Worm (Caenorhabditis elegans) whole organism, L1 larva: ENCODE data around the gene C25H3.7.

Source experiments
- C16A3.4 ChIP-seq: fragments of 150-350 bp; optimal IDR thresholded peaks from 2 replicates; lab custom pipeline; 2014; ENCODE audit warnings: missing biosample characterization, missing genetic modification characterization
- C34B4.2 ChIP-seq: sonication (generic microtip); optimal IDR thresholded peaks from 2 replicates; lab custom pipeline; 2017; ENCODE audit warnings: mild to moderate bottlenecking, missing genetic modification characterization, missing compliant biosample characterization
- F16B12.6 ChIP-seq: fragments of 150-350 bp; optimal IDR thresholded peaks from 2 replicates; lab custom pipeline; 2014; ENCODE audit warnings: missing biosample characterization, missing genetic modification characterization
- aly-2 ChIP-seq: fragments of 150-350 bp; optimal IDR thresholded peaks from 2 replicates; lab custom pipeline; 2014; ENCODE audit warnings: missing biosample characterization, missing genetic modification characterization
- ama-1 ChIP-seq: fragments of 150-350 bp; optimal IDR thresholded peaks from 2 replicates; lab custom pipeline; 2014
- blmp-1 ChIP-seq: fragments of 150-350 bp; optimal IDR thresholded peaks from 2 replicates; lab custom pipeline; 2014; ENCODE audit warnings: missing biosample characterization, missing genetic modification characterization
- ceh-63 ChIP-seq: fragments of 200-800 bp; sonication (Bioruptor generic); optimal IDR thresholded peaks from 2 replicates; lab custom pipeline; 2018; ENCODE audit warnings: mild to moderate bottlenecking, missing genetic modification characterization, missing compliant biosample characterization
- ceh-90 ChIP-seq: sonication (generic microtip); optimal IDR thresholded peaks from 2 replicates; lab custom pipeline; 2016; ENCODE audit warnings: missing genetic modification characterization, missing compliant biosample characterization
- dpl-1 ChIP-seq, 3 experiments: fragments of 150-350 bp in 2 of 3; sonication (generic microtip) in 1 of 3; optimal IDR thresholded peaks; 2 replicates each; lab custom pipeline; 2014 to 2017; ENCODE audit warnings: missing biosample characterization in 3 of 3, missing genetic modification characterization in 3 of 3, missing genetic modification reagents in 3 of 3
- efl-1 ChIP-seq, 4 experiments: fragments of 150-350 bp; optimal IDR thresholded peaks in 3 of 4; peaks in 1 of 4; 1 replicate in 1 of 4; 2 replicates in 3 of 4; lab custom pipeline; 2014; ENCODE audit warnings: missing biosample characterization in 2 of 4, missing genetic modification characterization in 2 of 4, missing genetic modification reagents in 2 of 4
- efl-3 ChIP-seq: fragments of 200-800 bp; sonication (Bioruptor generic); optimal IDR thresholded peaks from 2 replicates; lab custom pipeline; 2018; ENCODE audit warnings: mild to moderate bottlenecking, missing genetic modification characterization, missing compliant biosample characterization
- egl-27 ChIP-seq, 2 experiments: fragments of 150-350 bp in 1 of 2; sonication (generic microtip); optimal IDR thresholded peaks; 3 replicates each; lab custom pipeline; 2017 to 2018; ENCODE audit warnings: missing biosample characterization in 2 of 2, missing genetic modification characterization in 2 of 2, missing genetic modification reagents in 2 of 2
- elt-2 ChIP-seq: sonication (generic microtip); optimal IDR thresholded peaks from 2 replicates; lab custom pipeline; 2016; ENCODE audit warnings: missing genetic modification characterization, mild to moderate bottlenecking, inconsistent platforms, missing compliant biosample characterization, missing genetic modification reagents
- elt-3 ChIP-seq, 6 experiments: fragments of 150-350 bp in 1 of 6; sonication (generic microtip); optimal IDR thresholded peaks; 2 replicates each; lab custom pipeline; 2017 to 2018; ENCODE audit warnings: missing biosample characterization in 6 of 6, missing genetic modification characterization in 6 of 6, inconsistent platforms in 1 of 6
- fkh-8 ChIP-seq: sonication (generic microtip); optimal IDR thresholded peaks from 2 replicates; lab custom pipeline; 2016; ENCODE audit warnings: mild to moderate bottlenecking, missing genetic modification characterization, missing compliant biosample characterization
- fos-1 ChIP-seq: fragments of 150-350 bp; optimal IDR thresholded peaks from 2 replicates; lab custom pipeline; 2014; ENCODE audit warnings: missing biosample characterization, missing genetic modification characterization
- grh-1 ChIP-seq: fragments of 200-800 bp; sonication (Bioruptor generic); IDR thresholded peaks from 2 replicates; pipeline ENCODE4 v1.3.6; 2022; ENCODE audit warnings: missing genetic modification reagents, missing genetic modification characterization, missing compliant biosample characterization
- isw-1 ChIP-seq: fragments of 200-800 bp; sonication (Bioruptor generic); IDR thresholded peaks from 2 replicates; pipeline ENCODE4 v1.3.6; 2022; ENCODE audit warnings: missing genetic modification characterization, missing compliant biosample characterization
- lin-13 ChIP-seq: fragments of 150-350 bp; optimal IDR thresholded peaks from 2 replicates; lab custom pipeline; 2014; ENCODE audit warnings: missing biosample characterization, missing genetic modification reagents, missing genetic modification characterization
- lin-14 ChIP-seq: fragments of 200-800 bp; sonication (Bioruptor generic); optimal IDR thresholded peaks from 2 replicates; lab custom pipeline; 2018; ENCODE audit warnings: mild to moderate bottlenecking, missing genetic modification characterization, moderate library complexity, missing compliant biosample characterization
- lin-15B ChIP-seq: fragments of 150-350 bp; sonication (generic microtip); optimal IDR thresholded peaks from 3 replicates; lab custom pipeline; 2014; ENCODE audit warnings: missing biosample characterization, missing genetic modification characterization
- lin-35 ChIP-seq, 2 experiments: fragments of 150-350 bp; optimal IDR thresholded peaks; 2 replicates each; lab custom pipeline; 2014; ENCODE audit warnings: missing biosample characterization in 2 of 2, missing genetic modification characterization in 2 of 2, missing genetic modification reagents in 2 of 2
- lir-3 ChIP-seq: sonication (generic microtip); optimal IDR thresholded peaks from 2 replicates; lab custom pipeline; 2016; ENCODE audit warnings: mild to moderate bottlenecking, missing genetic modification characterization, moderate library complexity, missing compliant biosample characterization; ENCODE audit not compliant: poor library complexity
- mdl-1 ChIP-seq, 2 experiments: fragments of 150-350 bp; optimal IDR thresholded peaks; 2 replicates each; lab custom pipeline; 2014 to 2017; ENCODE audit warnings: missing biosample characterization in 2 of 2, missing genetic modification characterization in 2 of 2, inconsistent platforms in 1 of 2
- mef-2 ChIP-seq: fragments of 150-350 bp; optimal IDR thresholded peaks from 2 replicates; lab custom pipeline; 2014; ENCODE audit warnings: missing biosample characterization, missing genetic modification characterization
- mep-1 ChIP-seq: fragments of 150-350 bp; optimal IDR thresholded peaks from 2 replicates; lab custom pipeline; 2014; ENCODE audit warnings: missing biosample characterization, missing genetic modification characterization
- nhr-12 ChIP-seq: sonication (generic microtip); optimal IDR thresholded peaks from 2 replicates; lab custom pipeline; 2017; ENCODE audit warnings: missing biosample characterization, missing genetic modification characterization
- nhr-20 ChIP-seq: sonication (generic microtip); optimal IDR thresholded peaks from 2 replicates; lab custom pipeline; 2016; ENCODE audit warnings: mild to moderate bottlenecking, missing genetic modification characterization, missing compliant biosample characterization
- nhr-28 ChIP-seq: fragments of 150-350 bp; optimal IDR thresholded peaks from 2 replicates; lab custom pipeline; 2014; ENCODE audit warnings: missing biosample characterization, missing genetic modification characterization
- nhr-47 ChIP-seq: sonication (generic microtip); optimal IDR thresholded peaks from 2 replicates; lab custom pipeline; 2016; ENCODE audit warnings: mild to moderate bottlenecking, missing genetic modification characterization, moderate library complexity, missing compliant biosample characterization
- nhr-71 ChIP-seq: sonication (generic microtip); optimal IDR thresholded peaks from 2 replicates; lab custom pipeline; 2016; ENCODE audit warnings: mild to moderate bottlenecking, missing genetic modification characterization, moderate library complexity, missing compliant biosample characterization
- nhr-77 ChIP-seq: fragments of 150-350 bp; optimal IDR thresholded peaks from 2 replicates; lab custom pipeline; 2014; ENCODE audit warnings: missing biosample characterization, missing genetic modification characterization
- nhr-90 ChIP-seq: sonication (generic microtip); optimal IDR thresholded peaks from 2 replicates; lab custom pipeline; 2016; ENCODE audit warnings: mild to moderate bottlenecking, missing genetic modification characterization, missing compliant biosample characterization; ENCODE audit not compliant: poor library complexity
- snpc-4 ChIP-seq: fragments of 150-350 bp; optimal IDR thresholded peaks from 2 replicates; lab custom pipeline; 2014; ENCODE audit warnings: missing biosample characterization, missing genetic modification characterization
- snu-23 ChIP-seq: sonication (generic microtip); optimal IDR thresholded peaks from 2 replicates; lab custom pipeline; 2016; ENCODE audit warnings: missing genetic modification characterization, missing compliant biosample characterization
- sptf-1 ChIP-seq: fragments of 150-350 bp; optimal IDR thresholded peaks from 2 replicates; lab custom pipeline; 2014; ENCODE audit warnings: missing biosample characterization, missing genetic modification characterization
- swsn-7 ChIP-seq: sonication (generic microtip); optimal IDR thresholded peaks from 2 replicates; lab custom pipeline; 2016; ENCODE audit warnings: missing genetic modification characterization, missing compliant biosample characterization
- unc-130 ChIP-seq: fragments of 150-350 bp; optimal IDR thresholded peaks from 2 replicates; lab custom pipeline; 2017; ENCODE audit warnings: missing biosample characterization, missing genetic modification characterization, inconsistent platforms
- unc-30 ChIP-seq: sonication (generic microtip); optimal IDR thresholded peaks from 2 replicates; lab custom pipeline; 2017; ENCODE audit warnings: missing biosample characterization, missing genetic modification characterization
- unc-86 ChIP-seq: sonication (generic microtip); optimal IDR thresholded peaks from 2 replicates; lab custom pipeline; 2016; ENCODE audit warnings: missing genetic modification characterization, missing compliant biosample characterization
- xbp-1 ChIP-seq: sonication (generic microtip); optimal IDR thresholded peaks from 2 replicates; lab custom pipeline; 2016; ENCODE audit warnings: missing genetic modification characterization, missing compliant biosample characterization
- zag-1 ChIP-seq: fragments of 150-350 bp; optimal IDR thresholded peaks from 2 replicates; lab custom pipeline; 2014; ENCODE audit warnings: missing biosample characterization, missing genetic modification characterization
- ztf-11 ChIP-seq, 2 experiments: sonication (generic microtip); optimal IDR thresholded peaks; 2 replicates each; lab custom pipeline; 2016 to 2017; ENCODE audit warnings: missing genetic modification characterization in 2 of 2, missing biosample characterization in 1 of 2, missing compliant biosample characterization in 1 of 2
- ztf-4 ChIP-seq: fragments of 150-350 bp; optimal IDR thresholded peaks from 2 replicates; lab custom pipeline; 2014; ENCODE audit warnings: missing biosample characterization, missing genetic modification characterization

Gene C25H3.7

ce11 chrII:5668830-5669229 lies at the start of gene C25H3.7:
TSS of gene C25H3.7 (minus strand) at chrII:5668930.
- no peak for TF ChIP-seq efl-3 (GFP tag; lab: Kevin White, UChicago)
- no peak for TF ChIP-seq aly-2 (tag; lab: Kevin White, UChicago)
- TF ChIP-seq ama-1 (lab: Kevin White, UChicago), result no peak
- no peak for TF ChIP-seq nhr-20

ce11 chrII:5717831-5718230 lies 49.1 kb upstream of the C25H3.7 start, which contains the start of gene zipt-3:
TSS of gene zipt-3 (plus strand) at chrII:5718131.
- TF ChIP-seq lin-14 (GFP tag; lab: Kevin White, UChicago) (no peak), elt-2 (tag; lab: Kevin White, UChicago) (no peak), mef-2 (tag; lab: Kevin White, UChicago) (no peak), swsn-7 (tag; lab: Kevin White, UChicago) (no peak), ceh-90 (tag; lab: Kevin White, UChicago) (no peak), efl-3 (GFP tag; lab: Kevin White, UChicago) (no peak), mep-1 (tag; lab: Kevin White, UChicago) (no peak), ztf-4 (no peak), zag-1 (tag; lab: Kevin White, UChicago) (no peak), fos-1 (tag; lab: Kevin White, UChicago) (no peak), C16A3.4 (tag; lab: Kevin White, UChicago) (no peak), nhr-12 (tag; lab: Kevin White, UChicago) (no peak), C34B4.2 (tag; lab: Kevin White, UChicago) (no peak), sptf-1 (tag; lab: Kevin White, UChicago) (no peak)

- TF ChIP-seq unc-30 (no peak), efl-1 (optimal IDR thresholded peaks at IDR 0.05; lab: Kevin White, UChicago) (no peak), efl-1 (GFP tag; optimal IDR thresholded peaks at IDR 0.05 in 1 of 2; lab: Kevin White, UChicago) (peak in 1 of 2 experiments; percentile 7), dpl-1 (GFP tag; optimal IDR thresholded peaks at IDR 0.05; lab: Kevin White, UChicago) (peak in 1 of 3 experiments; percentile 14)
These were observed 47.1 kb upstream of the C25H3.7 start, which contains the start of the genes C18A3.10 and C18A3.3 for ce11 chrII:5715745-5716357. TSS of gene C18A3.10 (minus strand) at chrII:5715845. TSS of gene C18A3.3 (plus strand) at chrII:5716307.

ce11 chrII:5714807-5715206 lies 46.1 kb upstream of the C25H3.7 start, which contains the start of the genes tiar-1 and lelo-4:
TSS of gene tiar-1 (minus strand) at chrII:5714823.
TSS of gene lelo-4 (plus strand) at chrII:5714924.
- TF ChIP-seq mep-1 (tag; lab: Kevin White, UChicago) (peak; percentile 80), nhr-20 (peak; percentile 68), snu-23 (GFP tag; lab: Kevin White, UChicago) (peak; percentile 76), unc-86 (tag; lab: Kevin White, UChicago) (peak; percentile 29), aly-2 (tag; lab: Kevin White, UChicago) (no peak), isw-1 (GFP tag; lab: Robert Waterston, UW) (peak; percentile 50), snpc-4 (tag; lab: Kevin White, UChicago) (peak; percentile 45), nhr-47 (tag; lab: Kevin White, UChicago) (peak; percentile 42), swsn-7 (tag; lab: Kevin White, UChicago) (peak; percentile 54), ceh-63 (GFP tag; lab: Kevin White, UChicago) (no peak), fos-1 (tag; lab: Kevin White, UChicago) (peak; percentile 60), fkh-8 (tag; lab: Kevin White, UChicago) (peak; percentile 44), blmp-1 (tag; lab: Kevin White, UChicago) (peak; percentile 62), ztf-11 (tag; optimal IDR thresholded peaks at IDR 0.05; lab: Kevin White, UChicago) (no peak), lin-13 (GFP tag; lab: Kevin White, UChicago) (peak; percentile 50), egl-27 (tag; optimal IDR thresholded peaks at IDR 0.05; lab: Kevin White, UChicago) (no peak), lir-3 (tag; lab: Kevin White, UChicago) (peak; percentile 42), mdl-1 (tag; optimal IDR thresholded peaks at IDR 0.05; lab: Kevin White, UChicago) (peak in 1 of 2 experiments; percentile 3), nhr-71 (tag; lab: Kevin White, UChicago) (peak; percentile 73), F16B12.6 (tag; lab: Kevin White, UChicago) (peak; percentile 57), nhr-28 (no peak), lin-14 (GFP tag; lab: Kevin White, UChicago) (peak; percentile 76), xbp-1 (tag; lab: Kevin White, UChicago) (peak; percentile 63), dpl-1 (GFP tag; optimal IDR thresholded peaks at IDR 0.05; lab: Kevin White, UChicago) (peak; percentile 85 to 94 (median 87)), grh-1 (GFP tag; lab: Robert Waterston, UW) (no peak), nhr-77 (tag; lab: Kevin White, UChicago) (peak; percentile 29), unc-130 (tag; lab: Kevin White, UChicago) (peak; percentile 77), elt-3 (tag; optimal IDR thresholded peaks at IDR 0.05; lab: Kevin White, UChicago) (peak in 1 of 6 experiments; percentile 58), nhr-90 (peak; percentile 19), C16A3.4 (tag; lab: Kevin White, UChicago) (peak; percentile 66), lin-15B (tag; lab: Kevin White, UChicago) (peak; percentile 78), lin-35 (GFP tag; optimal IDR thresholded peaks at IDR 0.05; lab: Kevin White, UChicago) (peak; percentile 92 to 95)
